Fruit fly (Drosophila melanogaster) ovary, adult (tissue): ENCODE measurements around the gene CG11694.

ENCODE experiments used
- CG17801 ChIP-seq: fragments of 200-800 bp; optimal IDR thresholded peaks from 2 replicates; lab custom pipeline; 2019; ENCODE audit warnings: missing biosample characterization, mild to moderate bottlenecking, missing genetic modification characterization, moderate library complexity; ENCODE audit not compliant: partially characterized antibody

CG11694 gene

dm6 chr3R:8343251-8343744, 31.4 kb upstream of the CG11694 start, which contains the start of the genes PNKP and COX7AL:
Gene PNKP, minus strand, starts transcription at chr3R:8343516.
Gene COX7AL, plus strand, starts transcription at chr3R:8343669.
- no peak for TF ChIP-seq CG17801 (GFP tag; lab: Kevin White, UChicago)

DNA sequence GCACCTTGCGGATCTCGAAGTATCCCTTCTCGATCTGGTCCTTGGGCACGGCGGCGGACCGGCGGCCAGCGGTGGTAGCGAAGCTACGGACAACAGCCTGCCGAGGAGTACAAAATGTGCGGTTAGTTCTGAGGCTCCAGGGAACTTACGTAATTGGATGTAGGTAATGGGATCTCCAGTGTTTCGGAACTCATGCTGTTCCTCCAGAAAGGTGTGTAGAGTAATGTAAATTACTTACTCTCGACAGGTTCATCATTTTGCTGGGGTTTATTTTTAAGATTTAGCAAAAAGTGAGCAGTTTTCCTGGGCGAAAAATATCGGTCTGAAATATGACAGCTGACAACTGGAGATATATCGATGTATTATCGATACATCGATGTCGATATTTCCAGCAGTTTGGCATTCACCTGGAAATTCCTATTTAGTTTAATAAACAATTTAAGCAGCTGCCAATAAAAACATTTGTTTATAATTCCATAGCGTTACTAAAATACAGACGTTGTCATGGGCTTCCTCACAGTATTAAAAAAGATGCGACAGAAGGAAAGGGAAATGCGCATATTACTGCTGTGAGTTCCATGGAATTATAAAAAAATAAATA, 28.8 kb upstream of the CG11694 start, which contains the start of the genes COX7A and Arl2:
TSS of gene COX7A (minus strand) at position 369 of the 601 bp plus-strand sequence.
TSS of gene Arl2 (plus strand) at position 426 of the 601 bp plus-strand sequence.
- peak; percentile 35 for TF ChIP-seq CG17801 (GFP tag; lab: Kevin White, UChicago)

dm6 chr3R:8336012-8336567, 24.2 kb upstream of the CG11694 start:
- TF ChIP-seq CG17801 (GFP tag; lab: Kevin White, UChicago): no peak

DNA sequence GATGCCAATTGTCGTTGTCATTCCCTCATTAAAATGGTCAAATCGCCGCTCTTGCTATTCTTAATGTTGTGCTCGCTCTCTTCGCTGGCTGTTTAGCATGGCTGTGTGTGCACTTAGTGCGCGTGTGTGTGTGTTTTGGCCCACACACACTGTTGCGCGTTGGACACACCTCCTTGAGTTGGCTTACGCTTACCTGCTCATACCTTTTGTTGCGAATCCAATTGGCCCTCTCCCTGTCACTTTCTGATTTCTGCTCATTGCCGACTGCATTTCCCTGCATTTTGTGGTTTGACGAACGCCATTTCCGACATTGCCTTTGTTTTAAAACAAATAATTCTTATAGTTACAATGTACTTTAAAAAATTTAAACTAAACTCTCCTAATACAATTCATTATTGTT, 23.0 kb upstream of the CG11694 start:
- no peak for TF ChIP-seq CG17801 (GFP tag; lab: Kevin White, UChicago)

- no peak for TF ChIP-seq CG17801 (GFP tag; lab: Kevin White, UChicago)
Observed at dm6 chr3R:8334471-8334783, 22.5 kb upstream of the CG11694 start.

DNA sequence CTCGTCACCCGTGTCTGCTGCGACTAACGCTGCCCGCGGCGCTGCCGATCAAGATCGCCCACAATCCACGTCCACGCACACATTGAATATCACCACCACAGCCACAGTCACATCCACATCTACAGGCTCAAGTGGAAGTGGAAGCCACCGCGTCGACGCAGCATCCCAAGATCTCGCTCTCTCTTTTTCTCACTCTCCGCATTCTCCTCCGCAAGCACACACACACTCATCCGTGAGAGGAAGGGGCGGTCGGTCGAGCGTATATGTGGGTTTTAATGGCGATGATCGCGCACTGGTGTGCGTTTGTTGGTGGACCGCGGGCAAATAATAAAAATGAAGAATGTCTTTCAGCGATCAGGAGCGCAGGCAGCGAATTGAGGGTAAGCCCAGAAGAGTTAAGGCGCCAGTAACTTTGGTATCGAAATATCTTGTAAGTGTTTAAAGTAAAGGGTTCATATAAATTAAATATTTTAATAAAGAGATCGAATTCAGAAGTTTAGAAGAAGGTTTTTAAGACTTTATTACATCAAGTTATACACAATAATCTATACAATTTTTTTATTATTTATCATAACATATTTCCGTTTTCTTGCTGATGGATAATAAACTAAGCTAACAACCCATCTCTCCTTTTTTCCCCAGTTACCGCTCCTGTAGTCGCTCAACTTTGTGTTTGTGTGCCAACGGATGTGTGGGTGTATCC, 22.0 kb upstream of the CG11694 start, which contains the start of gene Poxm:
TSS of gene Poxm (minus strand) at position 25 of the 703 bp plus-strand sequence.
- no peak for TF ChIP-seq CG17801 (GFP tag; lab: Kevin White, UChicago)

- no peak for TF ChIP-seq CG17801 (GFP tag; lab: Kevin White, UChicago)
Observed at dm6 chr3R:8329628-8330027, 17.7 kb upstream of the CG11694 start.

- no peak for TF ChIP-seq CG17801 (GFP tag; lab: Kevin White, UChicago)
Observed at dm6 chr3R:8327967-8328789, 16.2 kb upstream of the CG11694 start.

DNA sequence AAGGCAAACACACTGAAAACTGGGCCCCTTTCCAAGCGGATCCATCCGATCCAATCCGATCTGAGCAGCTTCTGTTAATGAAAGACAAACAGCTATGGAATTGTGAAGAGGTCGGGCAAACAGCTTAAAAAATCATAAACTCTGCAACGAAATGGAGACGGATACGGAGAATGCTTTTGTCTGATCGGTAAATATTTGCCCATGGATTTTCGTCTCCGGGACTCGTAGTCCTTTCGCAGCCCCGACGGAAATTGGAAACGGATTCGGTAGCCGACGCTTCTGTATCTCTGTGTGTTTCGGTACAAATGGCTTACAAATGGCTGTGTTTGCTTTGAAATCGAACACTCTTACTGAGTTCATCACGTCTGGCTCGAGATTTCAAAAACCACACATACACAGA, 14.9 kb upstream of the CG11694 start:
- no peak for TF ChIP-seq CG17801 (GFP tag; lab: Kevin White, UChicago)

DNA sequence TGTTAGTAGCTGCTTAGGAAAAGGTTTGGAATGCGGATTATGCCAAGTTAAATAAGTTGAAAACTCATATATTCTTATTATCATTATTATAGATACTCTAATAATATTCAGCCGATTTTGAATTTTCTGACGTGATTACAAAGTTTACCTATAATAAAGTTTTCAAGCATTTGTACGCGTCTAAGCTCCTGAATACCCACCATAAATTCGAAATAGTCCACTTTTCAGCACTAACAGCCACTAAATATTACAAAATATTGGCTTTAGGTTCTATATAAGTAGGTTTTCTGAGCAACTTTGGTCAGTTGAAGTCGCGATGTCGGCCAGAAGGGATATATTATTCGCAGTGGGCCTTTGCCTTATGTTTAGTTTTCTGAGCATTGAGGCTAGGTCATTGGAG, 12.1 kb upstream of the CG11694 start, which contains the start of gene CG7443:
TSS of gene CG7443 (plus strand) at position 301 of the 400 bp plus-strand sequence.
- no peak for TF ChIP-seq CG17801 (GFP tag; lab: Kevin White, UChicago)

DNA sequence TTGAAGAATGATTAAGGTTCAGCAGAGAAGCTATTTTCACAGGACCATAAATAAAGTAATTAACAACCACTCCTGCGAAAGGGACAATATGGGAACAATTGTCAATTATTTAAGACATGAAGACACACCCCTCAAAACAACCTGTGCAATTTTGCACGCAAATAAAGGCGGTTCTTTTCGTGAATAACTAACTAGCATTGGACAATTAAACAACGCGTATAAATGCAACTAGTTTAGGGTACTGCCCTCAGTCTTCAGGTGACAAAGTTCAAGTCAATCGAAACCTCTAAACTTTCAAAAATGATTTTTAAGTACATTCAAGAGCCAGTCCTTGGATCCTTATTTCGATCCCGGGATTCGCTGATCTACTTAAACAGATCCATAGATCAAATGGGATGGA, 9.5 kb upstream of the CG11694 start, which contains the start of gene Or85a:
TSS of gene Or85a (plus strand) at position 301 of the 400 bp plus-strand sequence.
- no peak for TF ChIP-seq CG17801 (GFP tag; lab: Kevin White, UChicago)

DNA sequence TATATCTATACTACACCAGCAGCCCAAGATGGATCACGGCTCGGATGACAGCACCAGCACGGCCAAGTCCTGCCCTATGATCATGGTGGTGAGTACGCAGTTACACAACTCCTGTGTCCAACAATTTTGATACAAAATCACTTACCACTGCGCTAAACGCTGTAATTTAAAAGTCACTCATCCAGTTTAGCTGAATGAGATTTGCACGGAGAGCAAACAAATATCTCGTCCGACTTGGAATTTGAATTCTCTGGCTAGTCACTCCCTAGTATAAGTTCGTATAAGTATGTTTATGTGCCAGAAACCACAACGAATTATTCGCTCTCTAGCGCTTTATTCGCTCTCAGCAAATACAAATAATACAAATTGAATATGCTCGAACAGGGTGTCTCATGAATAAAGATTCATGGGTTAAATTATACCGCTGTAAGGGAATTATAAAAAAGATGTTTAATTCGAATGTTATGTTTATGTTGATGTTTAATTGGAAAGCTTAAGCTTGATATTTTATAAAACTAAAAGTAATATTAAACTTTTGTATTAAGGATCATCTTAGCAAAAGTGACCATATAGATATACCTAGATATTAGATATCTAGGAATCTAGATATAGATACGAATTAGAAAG, 5.9 kb upstream of the CG11694 start:
- no peak for TF ChIP-seq CG17801 (GFP tag; lab: Kevin White, UChicago)

- no peak for TF ChIP-seq CG17801 (GFP tag; lab: Kevin White, UChicago)
Observed at dm6 chr3R:8317215-8317614, 5.3 kb upstream of the CG11694 start, which contains the start of gene Ctr1B. Gene Ctr1B, plus strand, starts transcription at chr3R:8317612.
